Worm (Caenorhabditis elegans) whole organism, young adult: ENCODE results near the gene C10C6.13.

Experiments
- B0035.1 ChIP-seq: sonication (generic microtip); optimal IDR thresholded peaks from 2 replicates; lab custom pipeline; 2016; ENCODE audit warnings: missing genetic modification characterization, mild to moderate bottlenecking, missing compliant biosample characterization, missing genotype, missing genetic modification reagents
- F33H1.4 ChIP-seq: fragments of 200-800 bp; sonication (Bioruptor generic); IDR thresholded peaks from 2 replicates; pipeline ENCODE4 v1.3.6; 2022; ENCODE audit warnings: missing genetic modification reagents, missing genetic modification characterization, missing compliant biosample characterization
- K11D2.4 ChIP-seq: fragments of 200-800 bp; sonication (Bioruptor generic); IDR thresholded peaks from 2 replicates; pipeline ENCODE4 v1.3.6; 2022; ENCODE audit warnings: missing genetic modification reagents, missing genetic modification characterization, missing compliant biosample characterization
- Y79H2A.3 ChIP-seq: fragments of 200-800 bp; sonication (Bioruptor generic); conservative IDR thresholded peaks from 2 replicates; pipeline ENCODE4 v1.3.6; 2022; ENCODE audit warnings: missing genetic modification reagents, missing genetic modification characterization, missing compliant biosample characterization
- ZK185.1 ChIP-seq: sonication (generic microtip); optimal IDR thresholded peaks from 2 replicates; lab custom pipeline; 2016; ENCODE audit warnings: mild to moderate bottlenecking, missing genetic modification characterization, missing compliant biosample characterization; ENCODE audit not compliant: poor library complexity, severe bottlenecking
- ama-1 ChIP-seq, 3 experiments: fragments of 150-350 bp in 1 of 3; sonication (generic microtip) in 2 of 3; optimal IDR thresholded peaks; 2 replicates each; lab custom pipeline; 2014 to 2018; ENCODE audit warnings: missing biosample characterization in 2 of 3, missing genetic modification characterization in 2 of 3, missing genetic modification reagents in 2 of 3
- attf-3 ChIP-seq: fragments of 200-800 bp; sonication (Bioruptor generic); conservative IDR thresholded peaks from 2 replicates; pipeline ENCODE4 v1.3.6; 2022; ENCODE audit warnings: missing genetic modification reagents, missing genetic modification characterization, missing compliant biosample characterization
- attf-5 ChIP-seq: fragments of 200-800 bp; sonication (Bioruptor generic); optimal IDR thresholded peaks from 2 replicates; lab custom pipeline; 2018; ENCODE audit warnings: mild to moderate bottlenecking, missing genetic modification characterization, missing compliant biosample characterization
- bed-2 ChIP-seq: fragments of 200-800 bp; sonication (Bioruptor generic); IDR thresholded peaks from 2 replicates; pipeline ENCODE4 v1.3.6; 2022; ENCODE audit warnings: missing genetic modification reagents, missing genetic modification characterization, missing compliant biosample characterization
- ccch-3 ChIP-seq: fragments of 200-800 bp; sonication (Bioruptor generic); optimal IDR thresholded peaks from 2 replicates; lab custom pipeline; 2018; ENCODE audit warnings: mild to moderate bottlenecking, missing genetic modification characterization, missing compliant biosample characterization
- cebp-2 ChIP-seq: fragments of 200-800 bp; sonication (Bioruptor generic); IDR thresholded peaks from 2 replicates; pipeline ENCODE4 v1.3.6; 2022; ENCODE audit warnings: missing genetic modification characterization, missing compliant biosample characterization
- ceh-100 ChIP-seq: fragments of 200-800 bp; sonication (Bioruptor generic); IDR thresholded peaks from 2 replicates; pipeline ENCODE4 v1.3.6; 2022; ENCODE audit warnings: missing genetic modification reagents, missing genetic modification characterization, missing compliant biosample characterization
- ceh-40 ChIP-seq: fragments of 200-800 bp; sonication (Bioruptor generic); IDR thresholded peaks from 2 replicates; pipeline ENCODE4 v1.3.6; 2022; ENCODE audit warnings: missing genetic modification characterization, missing compliant biosample characterization
- ceh-79 ChIP-seq: sonication (generic microtip); optimal IDR thresholded peaks from 2 replicates; lab custom pipeline; 2017; ENCODE audit warnings: mild to moderate bottlenecking, missing genetic modification characterization, missing compliant biosample characterization
- die-1 ChIP-seq: sonication (generic microtip); optimal IDR thresholded peaks from 2 replicates; lab custom pipeline; 2016; ENCODE audit warnings: missing genotype, mild to moderate bottlenecking, missing genetic modification characterization, missing compliant biosample characterization
- dox-1 ChIP-seq: fragments of 200-800 bp; sonication (Bioruptor generic); IDR thresholded peaks from 2 replicates; pipeline ENCODE4 v1.3.6; 2022; ENCODE audit warnings: missing genetic modification reagents, missing genetic modification characterization, missing compliant biosample characterization
- egl-18 ChIP-seq: fragments of 200-800 bp; sonication (Bioruptor generic); IDR thresholded peaks from 2 replicates; pipeline ENCODE4 v1.3.6; 2022; ENCODE audit warnings: missing genetic modification reagents, missing genetic modification characterization, missing compliant biosample characterization
- egl-44 ChIP-seq: fragments of 200-800 bp; sonication (Bioruptor generic); IDR thresholded peaks from 2 replicates; pipeline ENCODE4 v1.3.6; 2022; ENCODE audit warnings: missing genetic modification reagents, missing genetic modification characterization, missing compliant biosample characterization
- egrh-3 ChIP-seq: fragments of 200-800 bp; sonication (Bioruptor generic); IDR thresholded peaks from 2 replicates; pipeline ENCODE4 v1.3.6; 2022; ENCODE audit warnings: missing genetic modification reagents, missing genetic modification characterization, missing compliant biosample characterization
- gei-17 ChIP-seq: fragments of 200-800 bp; sonication (Bioruptor generic); optimal IDR thresholded peaks from 2 replicates; lab custom pipeline; 2018; ENCODE audit warnings: mild to moderate bottlenecking, missing genetic modification characterization, missing compliant biosample characterization
- him-1 ChIP-seq: sonication (generic microtip); optimal IDR thresholded peaks from 2 replicates; lab custom pipeline; 2016; ENCODE audit warnings: missing genotype, missing genetic modification reagents, missing genetic modification characterization, missing compliant biosample characterization
- hmg-1.2 ChIP-seq: fragments of 200-800 bp; sonication (Bioruptor generic); IDR thresholded peaks from 2 replicates; pipeline ENCODE4 v1.3.6; 2022; ENCODE audit warnings: missing genetic modification reagents, missing genetic modification characterization, missing compliant biosample characterization
- lag-1 ChIP-seq: fragments of 200-800 bp; sonication (Bioruptor generic); IDR thresholded peaks from 2 replicates; pipeline ENCODE4 v1.3.6; 2022; ENCODE audit warnings: missing genetic modification reagents, missing genetic modification characterization, missing compliant biosample characterization
- lin-26 ChIP-seq: fragments of 200-800 bp; sonication (Bioruptor generic); IDR thresholded peaks from 2 replicates; pipeline ENCODE4 v1.3.6; 2022; ENCODE audit warnings: missing genetic modification reagents, missing genetic modification characterization, missing compliant biosample characterization
- lin-54 ChIP-seq: fragments of 200-800 bp; sonication (Bioruptor generic); optimal IDR thresholded peaks from 2 replicates; lab custom pipeline; 2018; ENCODE audit warnings: mild to moderate bottlenecking, missing genetic modification characterization, missing compliant biosample characterization
- lsl-1 ChIP-seq: fragments of 200-800 bp; sonication (Bioruptor generic); optimal IDR thresholded peaks from 2 replicates; lab custom pipeline; 2018; ENCODE audit warnings: mild to moderate bottlenecking, missing genetic modification characterization, moderate library complexity, missing compliant biosample characterization
- mcd-1 ChIP-seq: fragments of 200-800 bp; sonication (Bioruptor generic); IDR thresholded peaks from 2 replicates; pipeline ENCODE4 v1.3.6; 2022; ENCODE audit warnings: missing genetic modification reagents, missing genetic modification characterization, missing compliant biosample characterization
- mxl-1 ChIP-seq: sonication (generic microtip); optimal IDR thresholded peaks from 2 replicates; lab custom pipeline; 2016; ENCODE audit warnings: missing genetic modification characterization, missing compliant biosample characterization
- nfyb-1 ChIP-seq: fragments of 200-800 bp; sonication (Bioruptor generic); IDR thresholded peaks from 2 replicates; pipeline ENCODE4 v1.3.6; 2022; ENCODE audit warnings: missing genetic modification reagents, missing genetic modification characterization, missing compliant biosample characterization
- nhr-120 ChIP-seq: fragments of 200-800 bp; sonication (Bioruptor generic); IDR thresholded peaks from 2 replicates; pipeline ENCODE4 v1.3.6; 2022; ENCODE audit warnings: missing genetic modification characterization, missing compliant biosample characterization
- nhr-27 ChIP-seq: fragments of 200-800 bp; sonication (Bioruptor generic); optimal IDR thresholded peaks from 2 replicates; lab custom pipeline; 2018; ENCODE audit warnings: mild to moderate bottlenecking, missing genetic modification characterization, moderate library complexity, missing compliant biosample characterization
- pbrm-1 ChIP-seq: fragments of 200-800 bp; sonication (Bioruptor generic); IDR thresholded peaks from 2 replicates; pipeline ENCODE4 v1.3.6; 2022; ENCODE audit warnings: missing genetic modification reagents, missing genetic modification characterization, missing compliant biosample characterization
- pha-4 ChIP-seq: fragments of 150-350 bp; sonication (generic microtip); optimal IDR thresholded peaks from 2 replicates; lab custom pipeline; 2014; ENCODE audit warnings: missing biosample characterization, missing genetic modification reagents, missing genetic modification characterization
- rec-8 ChIP-seq, 2 experiments: sonication (generic microtip); optimal IDR thresholded peaks; 2 replicates each; lab custom pipeline; 2016; ENCODE audit warnings: mild to moderate bottlenecking in 2 of 2, missing genetic modification characterization in 2 of 2, missing genetic modification reagents in 2 of 2, missing genotype in 2 of 2, missing biosample characterization in 1 of 2, missing compliant biosample characterization in 1 of 2, moderate library complexity in 1 of 2
- snpc-1.3 ChIP-seq: sonication (generic microtip); optimal IDR thresholded peaks from 2 replicates; lab custom pipeline; 2017; ENCODE audit warnings: missing genetic modification characterization, mild to moderate bottlenecking, missing compliant biosample characterization, antibody characterized with exemption, moderate library complexity, missing genotype, missing genetic modification reagents; ENCODE audit not compliant: insufficient read depth
- somi-1 ChIP-seq: fragments of 200-800 bp; sonication (Bioruptor generic); optimal IDR thresholded peaks from 2 replicates; lab custom pipeline; 2018; ENCODE audit warnings: mild to moderate bottlenecking, missing genetic modification characterization, missing compliant biosample characterization
- sptf-2 ChIP-seq: fragments of 200-800 bp; sonication (Bioruptor generic); optimal IDR thresholded peaks from 2 replicates; lab custom pipeline; 2018; ENCODE audit warnings: mild to moderate bottlenecking, missing genetic modification characterization, missing compliant biosample characterization
- unc-130 ChIP-seq: sonication (generic microtip); optimal IDR thresholded peaks from 2 replicates; lab custom pipeline; 2016; ENCODE audit warnings: missing genetic modification reagents, missing genetic modification characterization, missing compliant biosample characterization
- xnd-1 ChIP-seq: sonication (generic microtip); optimal IDR thresholded peaks from 2 replicates; lab custom pipeline; 2016; ENCODE audit warnings: missing genotype, missing genetic modification reagents, missing genetic modification characterization, missing compliant biosample characterization
- ztf-25 ChIP-seq: fragments of 200-800 bp; sonication (Bioruptor generic); IDR thresholded peaks from 2 replicates; pipeline ENCODE4 v1.3.6; 2022; ENCODE audit warnings: missing genetic modification reagents, missing genetic modification characterization, missing compliant biosample characterization

The C10C6.13 gene

ce11 chrIV:11479095-11479494, 9.5 kb upstream of the C10C6.13 start, which contains the start of gene catp-8 (continued):
- peak; percentile 8; the same call in 1 of the 2 replicates for TF ChIP-seq pbrm-1
- no peak for TF ChIP-seq Y79H2A.3
- no peak for TF ChIP-seq attf-3
- 0 out of 2 replicates have a peak, but pooled peaks have one; percentile 14 for TF ChIP-seq egl-18 (GFP tag; lab: Robert Waterston, UW)
- TF ChIP-seq nhr-27 (tag; lab: Kevin White, UChicago) = no peak
- no peak; the same call in 1 of the 2 replicates for TF ChIP-seq nfyb-1 (GFP tag; lab: Robert Waterston, UW)
- no peak for TF ChIP-seq snpc-1.3 (tag; lab: Kevin White, UChicago)
- no peak for TF ChIP-seq lag-1 (GFP tag; lab: Robert Waterston, UW)
- TF ChIP-seq pha-4 (tag; lab: Kevin White, UChicago) = no peak
- TF ChIP-seq cebp-2 (GFP tag; lab: Robert Waterston, UW) = 0 out of 2 replicates have a peak, but pooled peaks have one; percentile 41
- TF ChIP-seq ZK185.1 (tag; lab: Kevin White, UChicago) = no peak
- TF ChIP-seq bed-2 = no peak
- TF ChIP-seq gei-17 (GFP tag; lab: Kevin White, UChicago) = no peak
- peak; percentile 20 for TF ChIP-seq ama-1 (optimal IDR thresholded peaks at IDR 0.05; lab: Kevin White, UChicago)
- peak in 1 of 2 experiments; percentile 71 for TF ChIP-seq ama-1 (GFP tag; optimal IDR thresholded peaks at IDR 0.05; lab: Kevin White, UChicago)
- TF ChIP-seq dox-1 = no peak; the same call in 1 of the 2 replicates
- TF ChIP-seq rec-8 (tag; optimal IDR thresholded peaks at IDR 0.05; lab: Kevin White, UChicago) = no peak
- no peak for TF ChIP-seq ceh-100
- TF ChIP-seq F33H1.4 = peak; percentile 28; the same call in 1 of the 2 replicates
- peak; percentile 17 for TF ChIP-seq attf-5 (GFP tag; lab: Kevin White, UChicago)
- TF ChIP-seq lsl-1 = no peak
- TF ChIP-seq lin-54 (GFP tag; lab: Kevin White, UChicago) = peak; percentile 24
- no peak for TF ChIP-seq ceh-40 (GFP tag; lab: Robert Waterston, UW)
- TF ChIP-seq die-1 = no peak
- TF ChIP-seq ccch-3 = no peak
- TF ChIP-seq him-1 (tag; lab: Kevin White, UChicago) = no peak
- TF ChIP-seq ceh-79 (tag; lab: Kevin White, UChicago) = no peak
- no peak for TF ChIP-seq B0035.1 (tag; lab: Kevin White, UChicago)
- no peak for TF ChIP-seq unc-130 (GFP tag; lab: Kevin White, UChicago)
- no peak for TF ChIP-seq lin-26 (GFP tag; lab: Robert Waterston, UW)
- no peak; the same call in 1 of the 2 replicates for TF ChIP-seq hmg-1.2 (GFP tag; lab: Robert Waterston, UW)
- TF ChIP-seq egl-44 (GFP tag; lab: Robert Waterston, UW) = no peak
- TF ChIP-seq egrh-3 (GFP tag; lab: Robert Waterston, UW) = no peak
- TF ChIP-seq nhr-120 (GFP tag; lab: Robert Waterston, UW) = no peak
- TF ChIP-seq ztf-25 = no peak
- TF ChIP-seq xnd-1 (tag; lab: Kevin White, UChicago) = no peak
- no peak for TF ChIP-seq K11D2.4 (GFP tag; lab: Robert Waterston, UW)
- no peak for TF ChIP-seq mcd-1
- TF ChIP-seq somi-1 (GFP tag; lab: Kevin White, UChicago) = no peak
- TF ChIP-seq mxl-1 (tag; lab: Kevin White, UChicago) = no peak
- no peak for TF ChIP-seq sptf-2
